Worm (Caenorhabditis elegans) whole organism, L2 larva: ENCODE data around the gene B0035.3.

Experiments used
- aly-2 ChIP-seq: fragments of 150-350 bp; optimal IDR thresholded peaks from 2 replicates; lab custom pipeline; 2014; ENCODE audit warnings: missing biosample characterization, missing genetic modification characterization
- lin-13 ChIP-seq: fragments of 150-350 bp; optimal IDR thresholded peaks from 2 replicates; lab custom pipeline; 2014; ENCODE audit warnings: missing biosample characterization, missing genetic modification reagents, missing genetic modification characterization
- unc-55 ChIP-seq: fragments of 150-350 bp; sonication (generic microtip); optimal IDR thresholded peaks from 3 replicates; lab custom pipeline; 2014; ENCODE audit warnings: missing biosample characterization, missing genetic modification reagents, missing genetic modification characterization
- ztf-11 ChIP-seq: sonication (generic microtip); optimal IDR thresholded peaks from 2 replicates; lab custom pipeline; 2017; ENCODE audit warnings: missing biosample characterization, missing genetic modification characterization

- TF ChIP-seq unc-55 (GFP tag; lab: Kevin White, UChicago) (no peak), ztf-11 (no peak), lin-13 (GFP tag; lab: Kevin White, UChicago) (no peak), aly-2 (tag; lab: Kevin White, UChicago) (no peak)
Observed at ce11 chrIV:11351563-11351962, 36.8 kb upstream of the B0035.3 start.
